Fruit fly (Drosophila melanogaster) whole organism, embryonic: ENCODE results near the gene GIIIspla2.

Experiments
- ATbp ChIP-seq: fragments of 200-800 bp; sonication (Bioruptor generic); optimal IDR thresholded peaks from 2 replicates; lab custom pipeline; 2017; ENCODE audit warnings: missing biosample characterization, mild to moderate bottlenecking, missing genetic modification characterization, missing genetic modification reagents
- C15 ChIP-seq: fragments of 200-800 bp; sonication (Bioruptor generic); IDR thresholded peaks from 3 replicates; pipeline ENCODE4 v1.3.6; 2022; ENCODE audit warnings: missing biosample characterization, missing genetic modification characterization
- CG11247 ChIP-seq: fragments of 200-800 bp; sonication (Bioruptor generic); IDR thresholded peaks from 2 replicates; pipeline ENCODE4 v1.3.6; 2022; ENCODE audit warnings: missing biosample characterization, missing genetic modification characterization
- CG11504 ChIP-seq: fragments of 200-800 bp; sonication (Bioruptor generic); optimal IDR thresholded peaks from 3 replicates; lab custom pipeline; 2019; ENCODE audit warnings: missing biosample characterization, mild to moderate bottlenecking, missing genetic modification characterization, moderate library complexity
- CG14965 ChIP-seq: fragments of 200-800 bp; sonication (Bioruptor generic); optimal IDR thresholded peaks from 2 replicates; lab custom pipeline; 2016; ENCODE audit warnings: missing biosample characterization, missing genetic modification characterization, borderline replicate concordance
- CG1529 ChIP-seq: fragments of 200-800 bp; sonication (Bioruptor generic); optimal IDR thresholded peaks from 3 replicates; lab custom pipeline; 2018; ENCODE audit warnings: missing biosample characterization, missing genetic modification characterization
- CG15601 ChIP-seq: fragments of 200-800 bp; sonication (Bioruptor generic); optimal IDR thresholded peaks from 3 replicates; lab custom pipeline; 2019; ENCODE audit warnings: missing biosample characterization, mild to moderate bottlenecking, missing genetic modification characterization, moderate library complexity
- CG1647 ChIP-seq: fragments of 200-800 bp; sonication (Bioruptor generic); optimal IDR thresholded peaks from 3 replicates; lab custom pipeline; 2016; ENCODE audit warnings: missing biosample characterization, missing genetic modification characterization
- CG16863 ChIP-seq: fragments of 200-800 bp; sonication (Bioruptor generic); optimal IDR thresholded peaks from 3 replicates; lab custom pipeline; 2016; ENCODE audit warnings: missing biosample characterization, missing genetic modification characterization
- CG1832 ChIP-seq: fragments of 200-800 bp; sonication (Bioruptor generic); optimal IDR thresholded peaks from 2 replicates; lab custom pipeline; 2017; ENCODE audit warnings: missing biosample characterization, mild to moderate bottlenecking, missing genetic modification characterization, inconsistent platforms
- CG18764 ChIP-seq: fragments of 200-800 bp; sonication (Bioruptor generic); optimal IDR thresholded peaks from 3 replicates; lab custom pipeline; 2016; ENCODE audit warnings: missing biosample characterization, missing genetic modification characterization
- CG2116 ChIP-seq: fragments of 200-800 bp; sonication (Bioruptor generic); optimal IDR thresholded peaks from 3 replicates; lab custom pipeline; 2018; ENCODE audit warnings: missing biosample characterization, mild to moderate bottlenecking, missing genetic modification characterization
- CG3995 ChIP-seq: fragments of 200-800 bp; sonication (Bioruptor generic); optimal IDR thresholded peaks from 3 replicates; lab custom pipeline; 2016; ENCODE audit warnings: missing biosample characterization, missing genetic modification characterization
- CG6765 ChIP-seq: fragments of 200-800 bp; sonication (Bioruptor generic); optimal IDR thresholded peaks from 3 replicates; lab custom pipeline; 2017; ENCODE audit warnings: missing biosample characterization, mild to moderate bottlenecking, missing genetic modification characterization
- CG6813 ChIP-seq: fragments of 200-800 bp; sonication (Bioruptor generic); optimal IDR thresholded peaks from 2 replicates; lab custom pipeline; 2017; ENCODE audit warnings: missing biosample characterization, missing genetic modification characterization, mild to moderate bottlenecking, moderate library complexity, missing genetic modification reagents
- CG7745 ChIP-seq: fragments of 200-800 bp; sonication (Bioruptor generic); optimal IDR thresholded peaks from 2 replicates; lab custom pipeline; 2018; ENCODE audit warnings: missing biosample characterization, mild to moderate bottlenecking, missing genetic modification characterization, moderate library complexity
- CG9727 ChIP-seq: fragments of 200-800 bp; sonication (Bioruptor generic); optimal IDR thresholded peaks from 3 replicates; lab custom pipeline; 2017; ENCODE audit warnings: missing biosample characterization, mild to moderate bottlenecking, missing genetic modification characterization
- CG9797 ChIP-seq: fragments of 200-800 bp; sonication (Bioruptor generic); optimal IDR thresholded peaks from 3 replicates; lab custom pipeline; 2018; ENCODE audit warnings: missing biosample characterization, mild to moderate bottlenecking, missing genetic modification characterization
- CkIIα-i1 ChIP-seq: fragments of 200-800 bp; sonication (Bioruptor generic); IDR thresholded peaks from 2 replicates; pipeline ENCODE4 v1.3.6; 2022; ENCODE audit warnings: missing biosample characterization, missing genetic modification characterization
- Dbx ChIP-seq: fragments of 200-800 bp; sonication (Bioruptor generic); IDR thresholded peaks from 3 replicates; pipeline ENCODE4 v1.3.6; 2022; ENCODE audit warnings: missing biosample characterization, missing genetic modification characterization
- Deaf1 ChIP-seq: fragments of 200-800 bp; optimal IDR thresholded peaks from 3 replicates; lab custom pipeline; 2019; ENCODE audit warnings: missing biosample characterization, mild to moderate bottlenecking, missing genetic modification characterization, moderate library complexity
- Fer1 ChIP-seq: fragments of 200-800 bp; sonication (Bioruptor generic); optimal IDR thresholded peaks from 2 replicates; lab custom pipeline; 2017; ENCODE audit warnings: missing biosample characterization, mild to moderate bottlenecking, missing genetic modification characterization
- HLH54F ChIP-seq: fragments of 200-800 bp; sonication (Bioruptor generic); optimal IDR thresholded peaks from 3 replicates; lab custom pipeline; 2016; ENCODE audit warnings: missing biosample characterization, missing genetic modification characterization
- HmgD ChIP-seq: fragments of 200-800 bp; sonication (Bioruptor generic); optimal IDR thresholded peaks from 3 replicates; lab custom pipeline; 2016; ENCODE audit warnings: missing biosample characterization, missing genetic modification characterization
- Hr3 ChIP-seq: fragments of 200-800 bp; sonication (Bioruptor generic); optimal IDR thresholded peaks from 3 replicates; lab custom pipeline; 2016; ENCODE audit warnings: missing biosample characterization, missing genetic modification characterization
- Med ChIP-seq: fragments of 200-800 bp; sonication (Bioruptor generic); peaks from one replicate; lab custom pipeline; 2016; ENCODE audit warnings: missing biosample characterization, missing genetic modification characterization, mild to moderate bottlenecking, inconsistent platforms, moderate library complexity
- Sry-β ChIP-seq: fragments of 200-800 bp; sonication (Bioruptor generic); optimal IDR thresholded peaks from 2 replicates; lab custom pipeline; 2018; ENCODE audit warnings: missing biosample characterization, mild to moderate bottlenecking, missing genetic modification characterization, moderate library complexity
- Tbp ChIP-seq: fragments of >200 bp; optimal IDR thresholded peaks from 2 replicates; lab custom pipeline; 2018; ENCODE audit warnings: missing biosample characterization, missing genetic modification characterization
- ap ChIP-seq: fragments of 200-800 bp; sonication (Bioruptor generic); IDR thresholded peaks from 2 replicates; pipeline ENCODE4 v1.3.6; 2022; ENCODE audit warnings: missing biosample characterization, missing genetic modification characterization
- bab2 ChIP-seq: fragments of 200-800 bp; sonication (Bioruptor generic); optimal IDR thresholded peaks from 2 replicates; lab custom pipeline; 2016; ENCODE audit warnings: missing biosample characterization, missing genetic modification characterization
- bbx ChIP-seq: fragments of 200-800 bp; sonication (Bioruptor generic); IDR thresholded peaks from 2 replicates; pipeline ENCODE4 v1.3.6; 2022; ENCODE audit warnings: missing biosample characterization, missing genetic modification characterization; ENCODE audit not compliant: partially characterized antibody
- bcd ChIP-seq: fragments of 200-800 bp; sonication (Bioruptor generic); optimal IDR thresholded peaks from 2 replicates; lab custom pipeline; 2017; ENCODE audit warnings: missing biosample characterization, mild to moderate bottlenecking, missing genetic modification characterization
- cato ChIP-seq: fragments of 200-800 bp; sonication (Bioruptor generic); optimal IDR thresholded peaks from 2 replicates; lab custom pipeline; 2016; ENCODE audit warnings: missing biosample characterization, missing genetic modification characterization, borderline replicate concordance
- chm ChIP-seq: fragments of 200-800 bp; sonication (Bioruptor generic); IDR thresholded peaks from 2 replicates; pipeline ENCODE4 v1.3.6; 2022; ENCODE audit warnings: missing biosample characterization, missing genetic modification characterization
- dmrt11E ChIP-seq: fragments of 200-800 bp; sonication (Bioruptor generic); optimal IDR thresholded peaks from 3 replicates; lab custom pipeline; 2018; ENCODE audit warnings: missing biosample characterization, mild to moderate bottlenecking, missing genetic modification characterization, moderate library complexity
- gro ChIP-seq: fragments of 200-800 bp; sonication (Bioruptor generic); optimal IDR thresholded peaks from 2 replicates; lab custom pipeline; 2016; ENCODE audit warnings: missing biosample characterization, missing genetic modification characterization
- jing ChIP-seq: fragments of 200-800 bp; sonication (Bioruptor generic); optimal IDR thresholded peaks from 2 replicates; lab custom pipeline; 2018; ENCODE audit warnings: missing biosample characterization, mild to moderate bottlenecking, missing genetic modification characterization
- kah ChIP-seq: fragments of 200-800 bp; sonication (Bioruptor generic); optimal IDR thresholded peaks from 2 replicates; lab custom pipeline; 2018; ENCODE audit warnings: missing biosample characterization, mild to moderate bottlenecking, missing genetic modification characterization
- ken ChIP-seq: fragments of 200-800 bp; sonication (Bioruptor generic); IDR thresholded peaks from 3 replicates; pipeline ENCODE4 v1.3.6; 2022; ENCODE audit warnings: missing biosample characterization, missing genetic modification characterization
- lola ChIP-seq, 3 experiments: fragments of >200 bp in 2 of 3; fragments of 200-800 bp in 1 of 3; sonication (Bioruptor generic) in 1 of 3; optimal IDR thresholded peaks; 2 replicates each; lab custom pipeline; 2017 to 2019; ENCODE audit warnings: missing biosample characterization in 3 of 3, missing genetic modification characterization in 3 of 3, mild to moderate bottlenecking in 1 of 3, moderate library complexity in 1 of 3
- nerfin-2 ChIP-seq: fragments of 200-800 bp; sonication (Bioruptor generic); IDR thresholded peaks from 2 replicates; pipeline ENCODE4 v1.3.6; 2022; ENCODE audit warnings: missing biosample characterization, missing genetic modification characterization; ENCODE audit not compliant: partially characterized antibody
- psq ChIP-seq: fragments of 200-800 bp; sonication (Bioruptor generic); optimal IDR thresholded peaks from 2 replicates; lab custom pipeline; 2017; ENCODE audit warnings: missing biosample characterization, missing genetic modification characterization
- shn ChIP-seq: fragments of 200-800 bp; sonication (Bioruptor generic); optimal IDR thresholded peaks from 3 replicates; lab custom pipeline; 2016; ENCODE audit warnings: missing biosample characterization, missing genetic modification characterization
- slp2 ChIP-seq: fragments of 200-800 bp; sonication (Bioruptor generic); optimal IDR thresholded peaks from 2 replicates; lab custom pipeline; 2016; ENCODE audit warnings: missing biosample characterization, missing genetic modification characterization
- stwl ChIP-seq: fragments of 200-800 bp; sonication (Bioruptor generic); optimal IDR thresholded peaks from 3 replicates; lab custom pipeline; 2018; ENCODE audit warnings: missing biosample characterization, mild to moderate bottlenecking, missing genetic modification characterization, moderate library complexity
- tap ChIP-seq: fragments of 200-800 bp; optimal IDR thresholded peaks from 3 replicates; lab custom pipeline; 2019; ENCODE audit warnings: missing biosample characterization, mild to moderate bottlenecking, missing genetic modification characterization, moderate library complexity
- trem ChIP-seq: fragments of 200-800 bp; optimal IDR thresholded peaks from 3 replicates; lab custom pipeline; 2019; ENCODE audit warnings: missing biosample characterization, mild to moderate bottlenecking, missing genetic modification characterization, moderate library complexity
- tup ChIP-seq: fragments of 200-800 bp; sonication (Bioruptor generic); optimal IDR thresholded peaks from 2 replicates; lab custom pipeline; 2016; ENCODE audit warnings: missing biosample characterization, mild to moderate bottlenecking, missing genetic modification characterization, moderate library complexity
- unc-4 ChIP-seq: fragments of 200-800 bp; sonication (Bioruptor generic); IDR thresholded peaks from 2 replicates; pipeline ENCODE4 v1.3.6; 2022; ENCODE audit warnings: missing biosample characterization, missing genetic modification characterization; ENCODE audit not compliant: partially characterized antibody
- wek ChIP-seq: fragments of 200-800 bp; sonication (Bioruptor generic); optimal IDR thresholded peaks from 3 replicates; lab custom pipeline; 2018; ENCODE audit warnings: missing biosample characterization, mild to moderate bottlenecking, missing genetic modification characterization, moderate library complexity

The GIIIspla2 gene

dm6 chrX:8157294-8157693 lies at the start of gene GIIIspla2, which contains the start of gene Traf6 (continued):
- TF ChIP-seq lola (GFP tag; optimal IDR thresholded peaks at IDR 0.05; lab: Kevin White, UChicago), result peak in 1 of 3 experiments; percentile 65
- peak; percentile 45 for TF ChIP-seq CG9797 (GFP tag; lab: Kevin White, UChicago)
- peak; percentile 79 for TF ChIP-seq Fer1 (GFP tag; lab: Kevin White, UChicago)
- peak; percentile 78 for TF ChIP-seq HLH54F (GFP tag; lab: Kevin White, UChicago)
- peak; percentile 96 for TF ChIP-seq Med (GFP tag; lab: Kevin White, UChicago)
- no peak for TF ChIP-seq CG1832
- TF ChIP-seq CG3995 (GFP tag; lab: Kevin White, UChicago), result peak; percentile 60
- peak; percentile 30 for TF ChIP-seq CG6765 (GFP tag; lab: Kevin White, UChicago)
- TF ChIP-seq ken (GFP tag; lab: Robert Waterston, UW), result peak; percentile 81
- TF ChIP-seq CG11504, result no peak
- peak; percentile 59 for TF ChIP-seq CG2116 (GFP tag; lab: Kevin White, UChicago)
- peak; percentile 63 for TF ChIP-seq CG11247
- peak; percentile 44; the same call in 1 of the 2 replicates for TF ChIP-seq chm (GFP tag; lab: Robert Waterston, UW)
- TF ChIP-seq Tbp, result no peak
- peak; percentile 40 for TF ChIP-seq tup
- TF ChIP-seq trem (tag; lab: Kevin White, UChicago), result peak; percentile 83
- TF ChIP-seq HmgD, result no peak
- no peak for TF ChIP-seq CG6813
- no peak for TF ChIP-seq CG14965
- TF ChIP-seq ap (GFP tag; lab: Robert Waterston, UW), result peak; percentile 52
- TF ChIP-seq CG9727, result peak; percentile 62
- TF ChIP-seq psq, result peak; percentile 39
- TF ChIP-seq dmrt11E, result peak; percentile 69
- peak; percentile 77 for TF ChIP-seq shn (GFP tag; lab: Kevin White, UChicago)
- peak; percentile 52 for TF ChIP-seq wek (GFP tag; lab: Kevin White, UChicago)
- TF ChIP-seq CG16863, result peak; percentile 43
- peak; percentile 8 for TF ChIP-seq cato (GFP tag; lab: Kevin White, UChicago)
- TF ChIP-seq bab2 (GFP tag; lab: Kevin White, UChicago), result peak; percentile 74
- peak; percentile 43 for TF ChIP-seq CG18764 (GFP tag; lab: Kevin White, UChicago)
- peak; percentile 94 for TF ChIP-seq stwl (tag; lab: Kevin White, UChicago)
- TF ChIP-seq nerfin-2, result no peak
- TF ChIP-seq Sry-β (GFP tag; lab: Kevin White, UChicago), result no peak
- TF ChIP-seq C15 (GFP tag; lab: Robert Waterston, UW), result no peak
- 0 out of 2 replicates have a peak, but pooled peaks have one; percentile 25 for TF ChIP-seq unc-4 (GFP tag; lab: Robert Waterston, UW)
- TF ChIP-seq CG1647, result peak; percentile 62
- peak; percentile 78 for TF ChIP-seq Hr3 (GFP tag; lab: Kevin White, UChicago)
- peak; percentile 55 for TF ChIP-seq jing (GFP tag; lab: Kevin White, UChicago)
- peak; percentile 20 for TF ChIP-seq tap (tag; lab: Kevin White, UChicago)
- no peak for TF ChIP-seq CG7745 (tag; lab: Kevin White, UChicago)
- no peak for TF ChIP-seq CkIIα-i1 (GFP tag; lab: Robert Waterston, UW)
- peak; percentile 37 for TF ChIP-seq CG15601
- TF ChIP-seq Dbx, result peak; percentile 81
- peak; percentile 72 for TF ChIP-seq bcd (GFP tag; lab: Kevin White, UChicago)
- TF ChIP-seq bbx (GFP tag; lab: Robert Waterston, UW), result no peak
- TF ChIP-seq CG1529 (GFP tag; lab: Kevin White, UChicago), result no peak
- TF ChIP-seq gro, result peak; percentile 51
- peak; percentile 77 for TF ChIP-seq Deaf1 (tag; lab: Kevin White, UChicago)
- peak; percentile 25 for TF ChIP-seq slp2 (GFP tag; lab: Kevin White, UChicago)
- peak; percentile 17 for TF ChIP-seq ATbp
- TF ChIP-seq kah (GFP tag; lab: Kevin White, UChicago), result no peak
